Worm (Caenorhabditis elegans) whole organism, L4 larva: ENCODE data around the gene srt-54.
A peak's percentile ranks its signal among the peaks of the same experiment; 100 is the strongest.

Experiments used
- D1046.2 ChIP-seq: fragments of 200-800 bp; sonication (Bioruptor generic); IDR thresholded peaks from 2 replicates; pipeline ENCODE4 v1.3.6; 2022; ENCODE audit warnings: missing genetic modification characterization, missing compliant biosample characterization
- F10B5.3 ChIP-seq: sonication (generic microtip); optimal IDR thresholded peaks from 2 replicates; lab custom pipeline; 2016; ENCODE audit warnings: mild to moderate bottlenecking, missing genetic modification characterization, missing compliant biosample characterization
- F37D6.2 ChIP-seq: sonication (generic microtip); optimal IDR thresholded peaks from 2 replicates; lab custom pipeline; 2016; ENCODE audit warnings: mild to moderate bottlenecking, missing genetic modification characterization, missing compliant biosample characterization
- F49E8.2 ChIP-seq: sonication (generic microtip); optimal IDR thresholded peaks from 2 replicates; lab custom pipeline; 2016; ENCODE audit warnings: missing compliant biosample characterization, mild to moderate bottlenecking, missing genetic modification characterization, borderline replicate concordance
- Y48G9A.11 ChIP-seq: fragments of 200-800 bp; sonication (Bioruptor generic); IDR thresholded peaks from 2 replicates; pipeline ENCODE4 v1.3.6; 2022; ENCODE audit warnings: missing genetic modification reagents, missing genetic modification characterization, missing compliant biosample characterization
- ZK337.2 ChIP-seq: fragments of 200-800 bp; sonication (Bioruptor generic); IDR thresholded peaks from 2 replicates; pipeline ENCODE4 v1.3.6; 2022; ENCODE audit warnings: missing genetic modification reagents, missing genetic modification characterization, missing compliant biosample characterization
- aha-1 ChIP-seq: fragments of 150-350 bp; peaks from one replicate; lab custom pipeline; 2014; ENCODE audit warnings: missing biosample characterization, missing genetic modification characterization
- ama-1 ChIP-seq: fragments of 150-350 bp; optimal IDR thresholded peaks from 2 replicates; lab custom pipeline; 2014; ENCODE audit warnings: inconsistent platforms, mixed read lengths
- daf-8 ChIP-seq: fragments of 200-800 bp; sonication (Bioruptor generic); IDR thresholded peaks from 2 replicates; pipeline ENCODE4 v1.3.6; 2022; ENCODE audit warnings: missing genetic modification characterization, missing compliant biosample characterization
- dmd-6 ChIP-seq: fragments of 200-800 bp; sonication (Bioruptor generic); IDR thresholded peaks from 2 replicates; pipeline ENCODE4 v1.3.6; 2022; ENCODE audit warnings: missing genetic modification reagents, missing genetic modification characterization, missing compliant biosample characterization
- dpl-1 ChIP-seq: fragments of 150-350 bp; optimal IDR thresholded peaks from 2 replicates; lab custom pipeline; 2014; ENCODE audit warnings: missing biosample characterization, missing genetic modification reagents, missing genetic modification characterization
- dve-1 ChIP-seq: sonication (generic microtip); optimal IDR thresholded peaks from 2 replicates; lab custom pipeline; 2017; ENCODE audit warnings: antibody characterized with exemption, mild to moderate bottlenecking, missing genetic modification characterization, missing compliant biosample characterization; ENCODE audit not compliant: insufficient read depth
- fos-1 ChIP-seq: fragments of 150-350 bp; optimal IDR thresholded peaks from 2 replicates; lab custom pipeline; 2014; ENCODE audit warnings: missing biosample characterization, missing genetic modification characterization
- hif-1 ChIP-seq, 2 experiments: sonication (generic microtip); optimal IDR thresholded peaks; 2 replicates each; lab custom pipeline; 2016 to 2017; ENCODE audit warnings: missing compliant biosample characterization in 2 of 2, missing genetic modification characterization in 2 of 2, missing genetic modification reagents in 2 of 2, missing genotype in 2 of 2, mild to moderate bottlenecking in 1 of 2
- hlh-11 ChIP-seq: fragments of 200-800 bp; sonication (Bioruptor generic); optimal IDR thresholded peaks from 2 replicates; lab custom pipeline; 2018; ENCODE audit warnings: mild to moderate bottlenecking, missing genetic modification characterization, missing compliant biosample characterization
- hlh-30 ChIP-seq: sonication (generic microtip); optimal IDR thresholded peaks from 2 replicates; lab custom pipeline; 2017; ENCODE audit warnings: antibody characterized with exemption, mild to moderate bottlenecking, missing genetic modification characterization, missing compliant biosample characterization; ENCODE audit not compliant: insufficient read depth
- lir-3 ChIP-seq: sonication (generic microtip); optimal IDR thresholded peaks from 2 replicates; lab custom pipeline; 2016; ENCODE audit warnings: mild to moderate bottlenecking, missing genetic modification characterization, missing compliant biosample characterization
- mdl-1 ChIP-seq, 2 experiments: fragments of 150-350 bp in 1 of 2; sonication (generic microtip) in 1 of 2; optimal IDR thresholded peaks; 2 replicates each; lab custom pipeline; 2014 to 2017; ENCODE audit warnings: missing biosample characterization in 2 of 2, missing genetic modification characterization in 2 of 2
- mdt-29 ChIP-seq: fragments of 200-800 bp; sonication (Bioruptor generic); IDR thresholded peaks from 2 replicates; pipeline ENCODE4 v1.3.6; 2022; ENCODE audit warnings: missing genetic modification reagents, missing genetic modification characterization, missing compliant biosample characterization
- mep-1 ChIP-seq: fragments of 150-350 bp; sonication (generic microtip); optimal IDR thresholded peaks from 3 replicates; lab custom pipeline; 2014; ENCODE audit warnings: missing biosample characterization, missing genetic modification characterization
- mxl-2 ChIP-seq: fragments of 200-800 bp; sonication (Bioruptor generic); conservative IDR thresholded peaks from 2 replicates; pipeline ENCODE4 v1.3.6; 2022; ENCODE audit warnings: missing genetic modification reagents, missing genetic modification characterization, missing compliant biosample characterization
- mxl-3 ChIP-seq: fragments of 200-800 bp; sonication (Bioruptor generic); optimal IDR thresholded peaks from 2 replicates; lab custom pipeline; 2018; ENCODE audit warnings: mild to moderate bottlenecking, missing genetic modification characterization, missing compliant biosample characterization
- nhr-25 ChIP-seq: sonication (generic microtip); optimal IDR thresholded peaks from 2 replicates; lab custom pipeline; 2017; ENCODE audit warnings: missing genetic modification characterization, mild to moderate bottlenecking, missing compliant biosample characterization, antibody characterized with exemption, moderate library complexity, borderline replicate concordance; ENCODE audit not compliant: insufficient read depth
- nhr-28 ChIP-seq: fragments of 150-350 bp; optimal IDR thresholded peaks from 2 replicates; lab custom pipeline; 2014; ENCODE audit warnings: missing biosample characterization, missing genetic modification characterization
- nhr-6 ChIP-seq: fragments of 150-350 bp; optimal IDR thresholded peaks from 2 replicates; lab custom pipeline; 2014; ENCODE audit warnings: missing biosample characterization, missing genetic modification characterization
- pha-4 ChIP-seq, 2 experiments: fragments of 150-350 bp in 1 of 2; fragments of 200-800 bp in 1 of 2; sonication (Bioruptor generic) in 1 of 2; IDR thresholded peaks in 1 of 2; optimal IDR thresholded peaks in 1 of 2; 2 replicates each; pipeline versions ENCODE4 v1.3.6 to Lab custom; 2014 to 2022; ENCODE audit warnings: missing genetic modification characterization in 2 of 2, missing genetic modification reagents in 2 of 2, missing biosample characterization in 1 of 2, missing compliant biosample characterization in 1 of 2
- php-3 ChIP-seq: fragments of 200-800 bp; sonication (Bioruptor generic); IDR thresholded peaks from 2 replicates; pipeline ENCODE4 v1.3.6; 2022; ENCODE audit warnings: missing genetic modification reagents, missing genetic modification characterization, missing compliant biosample characterization
- set-16 ChIP-seq: fragments of 200-800 bp; sonication (Bioruptor generic); IDR thresholded peaks from 2 replicates; pipeline ENCODE4 v1.3.6; 2022; ENCODE audit warnings: missing genetic modification reagents, missing genetic modification characterization, missing compliant biosample characterization
- skn-1 ChIP-seq: fragments of 150-350 bp; optimal IDR thresholded peaks from 2 replicates; lab custom pipeline; 2014; ENCODE audit warnings: missing biosample characterization, missing genetic modification characterization
- snpc-4 ChIP-seq: fragments of 150-350 bp; optimal IDR thresholded peaks from 2 replicates; lab custom pipeline; 2014; ENCODE audit warnings: missing biosample characterization, missing genetic modification characterization
- spr-3 ChIP-seq: fragments of 200-800 bp; sonication (Bioruptor generic); optimal IDR thresholded peaks from 2 replicates; lab custom pipeline; 2018; ENCODE audit warnings: mild to moderate bottlenecking, missing genetic modification characterization, missing compliant biosample characterization
- tra-1 ChIP-seq: fragments of 200-800 bp; sonication (Bioruptor generic); IDR thresholded peaks from 2 replicates; pipeline ENCODE4 v1.3.6; 2022; ENCODE audit warnings: missing genetic modification reagents, missing genetic modification characterization, missing compliant biosample characterization
- unc-62 ChIP-seq, 3 experiments: fragments of 150-350 bp in 1 of 3; sonication (generic microtip); optimal IDR thresholded peaks in 2 of 3; peaks in 1 of 3; 1 replicate in 1 of 3; 2 replicates in 2 of 3; lab custom pipeline; 2014 to 2017; ENCODE audit warnings: missing biosample characterization in 3 of 3, missing genetic modification characterization in 3 of 3, missing genetic modification reagents in 3 of 3, missing genotype in 1 of 3
- vab-7 ChIP-seq: fragments of 200-800 bp; sonication (Bioruptor generic); IDR thresholded peaks from 2 replicates; pipeline ENCODE4 v1.3.6; 2022; ENCODE audit warnings: missing genetic modification reagents, missing genetic modification characterization, missing compliant biosample characterization

The srt-54 gene

DNA sequence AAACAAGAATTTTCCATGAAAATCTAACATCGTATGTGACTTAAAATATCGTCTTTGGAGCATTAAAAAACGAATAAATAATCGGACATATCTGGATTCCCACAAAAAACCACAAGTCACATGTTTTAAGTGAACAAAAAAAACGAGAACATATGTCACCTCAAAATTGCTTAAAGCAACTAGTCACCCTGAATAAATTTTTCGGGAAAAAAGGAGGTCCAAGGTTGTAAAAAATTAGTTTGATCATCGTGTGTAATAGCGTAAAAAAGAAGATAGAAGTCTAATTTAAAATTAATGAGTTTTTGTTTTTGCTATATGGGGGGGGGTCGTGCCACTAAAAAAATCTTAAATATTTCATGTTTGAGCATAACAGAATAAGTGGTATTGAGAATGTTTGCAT, 12.8 kb downstream of the srt-54 start:
- TF ChIP-seq spr-3 (GFP tag; lab: Kevin White, UChicago) (no peak), dve-1 (tag; lab: Kevin White, UChicago) (no peak), mxl-3 (GFP tag; lab: Kevin White, UChicago) (no peak), Y48G9A.11 (no peak), ZK337.2 (GFP tag; lab: Robert Waterston, UW) (no peak), dmd-6 (GFP tag; lab: Robert Waterston, UW) (no peak), F49E8.2 (tag; lab: Kevin White, UChicago) (no peak), mxl-2 (GFP tag; lab: Robert Waterston, UW) (no peak), F10B5.3 (tag; lab: Kevin White, UChicago) (no peak), nhr-25 (tag; lab: Kevin White, UChicago) (no peak), daf-8 (GFP tag; lab: Robert Waterston, UW) (no peak), nhr-28 (no peak), mep-1 (no peak), skn-1 (tag; lab: Kevin White, UChicago) (no peak), dpl-1 (no peak), F37D6.2 (tag; lab: Kevin White, UChicago) (no peak), mdl-1 (tag; optimal IDR thresholded peaks at IDR 0.05; lab: Kevin White, UChicago) (no peak), hlh-30 (tag; lab: Kevin White, UChicago) (no peak), tra-1 (GFP tag; lab: Robert Waterston, UW) (no peak)

DNA sequence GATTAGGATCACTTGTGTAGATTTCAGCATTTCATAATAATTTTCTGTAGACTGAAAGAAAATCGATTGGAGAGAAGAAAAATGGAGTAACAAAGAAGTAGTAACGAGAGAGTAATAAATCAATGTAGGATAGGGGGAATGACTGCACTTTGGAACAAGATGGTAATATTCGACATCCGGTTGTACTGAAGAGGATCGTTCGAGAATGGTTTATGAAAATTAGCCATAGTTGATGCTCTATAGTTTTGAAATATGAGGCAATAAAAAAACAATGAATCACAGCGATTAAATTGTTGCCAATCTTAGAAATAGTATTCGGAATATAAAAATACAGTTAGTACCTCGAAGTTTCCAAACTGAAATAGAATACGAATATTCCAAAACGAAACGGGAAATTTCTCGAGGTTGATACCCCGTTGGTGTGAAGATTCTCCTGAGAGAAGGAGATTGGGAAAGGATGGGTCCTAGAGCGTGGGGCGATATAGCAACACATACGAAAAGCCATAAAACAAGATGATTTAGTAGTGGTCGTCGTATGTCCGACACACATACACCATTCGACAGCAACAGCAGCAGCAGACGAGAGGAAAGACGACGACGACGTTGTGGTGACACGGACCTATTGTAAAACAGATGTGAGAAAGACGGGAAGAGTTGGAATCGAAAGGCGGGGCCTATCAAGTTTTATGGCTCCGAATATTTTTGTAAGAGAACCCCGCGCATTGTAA, 16.7 kb downstream of the srt-54 start, which contains the start of gene cwn-1:
Gene cwn-1 (minus strand): TSS at position 51 of the 728 bp plus-strand sequence.
- no peak for TF ChIP-seq F49E8.2 (tag; lab: Kevin White, UChicago)
- TF ChIP-seq lir-3 (tag; lab: Kevin White, UChicago), result no peak
- TF ChIP-seq php-3, result no peak
- no peak for TF ChIP-seq hlh-30 (tag; lab: Kevin White, UChicago)

DNA sequence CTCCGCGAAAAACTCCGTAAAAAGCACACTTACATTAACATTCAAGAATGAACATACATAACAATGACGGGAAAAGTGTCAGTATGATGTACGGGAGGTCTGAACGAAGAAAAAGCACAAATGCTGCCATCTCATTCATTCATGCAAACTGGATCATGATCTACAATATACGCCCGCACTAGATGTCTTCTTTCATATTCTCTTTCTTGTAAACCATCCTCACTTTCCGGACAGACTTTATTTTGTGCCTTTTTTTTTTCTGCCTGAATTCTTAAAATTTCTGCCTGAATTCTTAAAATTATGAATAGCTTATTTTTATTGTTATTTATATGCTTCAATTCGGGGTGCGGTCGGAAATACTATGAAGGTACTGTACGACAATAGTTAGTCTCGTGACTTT, 18.1 kb downstream of the srt-54 start, which contains the start of gene K10B4.1:
Gene K10B4.1 (plus strand): TSS at position 301 of the 400 bp plus-strand sequence.
- TF ChIP-seq snpc-4, result no peak
- no peak for TF ChIP-seq hlh-11
- TF ChIP-seq nhr-6 (tag; lab: Kevin White, UChicago), result no peak
- no peak for TF ChIP-seq ama-1 (lab: Kevin White, UChicago)

DNA sequence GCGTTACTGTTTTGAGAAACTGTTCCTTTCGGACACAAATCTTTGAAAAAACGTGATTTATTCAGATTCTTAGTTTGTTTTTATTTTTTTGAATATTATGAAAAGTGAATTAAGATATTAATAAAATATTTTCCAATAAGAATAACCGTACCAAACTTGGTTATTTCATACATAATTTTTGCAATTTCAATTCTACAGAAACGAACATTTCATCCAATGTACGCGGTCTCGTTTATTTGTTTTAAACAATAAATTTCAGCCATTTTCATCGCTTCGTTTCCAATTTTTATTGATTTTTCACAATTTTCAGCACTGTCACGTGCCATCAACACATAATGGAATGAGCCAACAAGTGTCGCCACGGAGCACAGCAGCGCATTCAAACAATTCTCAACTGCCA, 29.9 kb downstream of the srt-54 start, which contains the start of gene T25D3.4:
Gene T25D3.4 (plus strand): TSS at position 301 of the 400 bp plus-strand sequence.
- no peak for TF ChIP-seq vab-7 (GFP tag; lab: Robert Waterston, UW)
- peak; percentile 29 for TF ChIP-seq aha-1 (tag; lab: Kevin White, UChicago)
- no peak for TF ChIP-seq D1046.2 (GFP tag; lab: Robert Waterston, UW)
- TF ChIP-seq hif-1 (tag; optimal IDR thresholded peaks at IDR 0.05; lab: Kevin White, UChicago), result peak in 1 of 2 experiments; percentile 43

DNA sequence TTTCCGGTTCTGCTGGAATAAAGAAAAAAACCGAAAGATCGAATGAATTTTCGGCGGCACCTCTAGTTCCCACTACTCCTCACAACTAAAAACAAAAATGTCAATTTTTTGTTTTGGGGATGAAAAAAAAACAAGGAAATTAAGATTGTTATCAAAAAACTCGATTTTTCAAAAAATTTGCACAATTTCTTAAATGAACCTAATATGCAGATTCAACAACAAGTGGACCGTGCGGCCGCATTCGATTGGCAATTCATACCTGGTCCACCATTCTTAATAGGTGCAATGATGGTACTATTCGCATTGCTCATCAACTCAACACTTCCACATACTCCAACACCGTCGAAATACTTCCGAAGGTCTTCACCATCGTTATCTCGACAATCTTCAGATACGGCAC, 34.5 kb downstream of the srt-54 start:
- TF ChIP-seq fos-1 (no peak), set-16 (GFP tag; lab: Robert Waterston, UW) (no peak), D1046.2 (GFP tag; lab: Robert Waterston, UW) (no peak), pha-4 (GFP tag; IDR thresholded peaks at IDR 0.05; lab: Robert Waterston, UW) (no peak), pha-4 (tag; optimal IDR thresholded peaks at IDR 0.05; lab: Kevin White, UChicago) (no peak), unc-62 (GFP tag; optimal IDR thresholded peaks at IDR 0.05 in 1 of 2; lab: Kevin White, UChicago) (peak in 1 of 2 experiments; percentile 95), unc-62 (tag; optimal IDR thresholded peaks at IDR 0.05; lab: Kevin White, UChicago) (no peak), mdt-29 (GFP tag; lab: Robert Waterston, UW) (no peak)
